Worm (Caenorhabditis elegans): ENCODE measurements around the gene str-116.

ce11 chrV:11266681-11267080 is at the start of gene str-116:
- no peak for TF ChIP-seq pqm-1 (tag; optimal IDR thresholded peaks at IDR 0.05)
- no peak for TF ChIP-seq ceh-18 (tag; optimal IDR thresholded peaks at IDR 0.05)
- TF ChIP-seq unc-42 (tag; optimal IDR thresholded peaks at IDR 0.05): no peak
- no peak for TF ChIP-seq elt-2 (tag; optimal IDR thresholded peaks at IDR 0.05)

Measured in whole organism, late embryonic.